Fruit fly (Drosophila melanogaster): Measurements from ENCODE around the gene CG13239.

DNA sequence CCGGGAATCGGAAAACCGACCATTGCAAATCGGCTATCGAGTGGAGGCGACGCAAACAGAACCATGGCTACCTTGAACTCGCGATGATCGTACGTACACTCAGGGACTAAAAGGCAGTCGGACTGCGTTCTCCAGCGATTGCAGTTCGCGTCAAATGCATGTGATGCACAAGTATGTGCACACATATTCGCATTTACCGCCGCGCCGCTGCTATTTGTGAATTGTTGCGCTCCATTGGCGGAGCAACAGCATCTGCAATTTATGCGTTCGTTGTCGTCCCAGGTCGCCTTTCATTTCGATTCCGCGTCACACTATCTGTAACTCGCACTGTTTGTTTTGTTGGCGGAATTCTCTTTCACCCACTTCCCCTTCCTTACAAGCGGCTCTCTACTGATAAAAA lies 40.4 kb upstream of the CG13239 start:
- TF ChIP-seq CG1620 (GFP tag; optimal IDR thresholded peaks at IDR 0.05): no peak
- no peak for TF ChIP-seq CG5204 (GFP tag; optimal IDR thresholded peaks at IDR 0.05)
- TF ChIP-seq cnc (optimal IDR thresholded peaks at IDR 0.05): no peak

Measured in whole organism, adult.